Fruit fly (Drosophila melanogaster) whole organism, embryonic: Measurements from ENCODE around the gene CG15912.

Source experiments
- CG10321 ChIP-seq: fragments of 200-800 bp; sonication (Bioruptor generic); IDR thresholded peaks from 2 replicates; pipeline ENCODE4 v1.3.6; 2022; ENCODE audit warnings: missing biosample characterization, missing genetic modification characterization
- CG10979 ChIP-seq: fragments of 200-800 bp; sonication (Bioruptor generic); optimal IDR thresholded peaks from 2 replicates; lab custom pipeline; 2018; ENCODE audit warnings: missing biosample characterization, mild to moderate bottlenecking, missing genetic modification characterization, moderate library complexity
- CG13775 ChIP-seq: fragments of 200-800 bp; sonication (Bioruptor generic); optimal IDR thresholded peaks from 3 replicates; lab custom pipeline; 2017; ENCODE audit warnings: missing biosample characterization, mild to moderate bottlenecking, missing genetic modification characterization
- CG14710 ChIP-seq: fragments of 200-800 bp; sonication (Bioruptor generic); optimal IDR thresholded peaks from 3 replicates; lab custom pipeline; 2019; ENCODE audit warnings: missing biosample characterization, mild to moderate bottlenecking, missing genetic modification characterization, moderate library complexity
- CG1603 ChIP-seq: fragments of 200-800 bp; sonication (Bioruptor generic); optimal IDR thresholded peaks from 2 replicates; lab custom pipeline; 2019; ENCODE audit warnings: missing biosample characterization, mild to moderate bottlenecking, missing genetic modification characterization, moderate library complexity
- CG18262 ChIP-seq: fragments of 200-800 bp; optimal IDR thresholded peaks from 3 replicates; lab custom pipeline; 2019; ENCODE audit warnings: missing biosample characterization, mild to moderate bottlenecking, missing genetic modification characterization, moderate library complexity
- CG18619 ChIP-seq: fragments of 200-800 bp; sonication (Bioruptor generic); optimal IDR thresholded peaks from 3 replicates; lab custom pipeline; 2017; ENCODE audit warnings: missing biosample characterization, mild to moderate bottlenecking, missing genetic modification characterization
- CG32772 ChIP-seq: fragments of 200-800 bp; sonication (Bioruptor generic); IDR thresholded peaks from 2 replicates; pipeline ENCODE4 v1.3.6; 2022; ENCODE audit warnings: missing biosample characterization, missing genetic modification characterization
- Dll ChIP-seq: fragments of 200-800 bp; sonication (Bioruptor generic); IDR thresholded peaks from 4 replicates; pipeline ENCODE4 v1.3.6; 2022; ENCODE audit warnings: missing biosample characterization, missing genetic modification characterization; ENCODE audit not compliant: partially characterized antibody
- E2f1 ChIP-seq: fragments of 200-800 bp; sonication (Bioruptor generic); IDR thresholded peaks from 2 replicates; pipeline ENCODE4 v1.3.6; 2022; ENCODE audit warnings: missing biosample characterization, missing genetic modification characterization
- Ets65A ChIP-seq: fragments of 200-800 bp; sonication (Bioruptor generic); peaks from one replicate; lab custom pipeline; 2016; ENCODE audit warnings: missing biosample characterization, missing genetic modification characterization
- Hand ChIP-seq: fragments of 200-800 bp; sonication (Bioruptor generic); optimal IDR thresholded peaks from 2 replicates; lab custom pipeline; 2017; ENCODE audit warnings: mild to moderate bottlenecking, missing biosample characterization, missing genetic modification reagents, missing genetic modification characterization
- Hr51 ChIP-seq, 2 experiments: fragments of 200-800 bp; sonication (Bioruptor generic); optimal IDR thresholded peaks; 2 replicates in 1 of 2; 3 replicates in 1 of 2; lab custom pipeline; 2016 to 2018; ENCODE audit warnings: missing biosample characterization in 2 of 2, missing genetic modification characterization in 2 of 2, mild to moderate bottlenecking in 1 of 2, moderate library complexity in 1 of 2
- Kr ChIP-seq: fragments of 200-800 bp; sonication (Bioruptor generic); optimal IDR thresholded peaks from 2 replicates; lab custom pipeline; 2017; ENCODE audit warnings: missing biosample characterization, mild to moderate bottlenecking, missing genetic modification characterization
- Mrtf ChIP-seq: fragments of 200-800 bp; sonication (Bioruptor generic); IDR thresholded peaks from 3 replicates; pipeline ENCODE4 v1.3.6; 2022; ENCODE audit warnings: missing biosample characterization, missing genetic modification characterization
- Optix ChIP-seq: fragments of 200-800 bp; sonication (Bioruptor generic); IDR thresholded peaks from 3 replicates; pipeline ENCODE4 v1.3.6; 2022; ENCODE audit warnings: missing biosample characterization, missing genetic modification characterization
- PHDP ChIP-seq: fragments of 200-800 bp; sonication (Bioruptor generic); optimal IDR thresholded peaks from 3 replicates; lab custom pipeline; 2018; ENCODE audit warnings: missing biosample characterization, mild to moderate bottlenecking, missing genetic modification characterization, moderate library complexity
- Pdp1 ChIP-seq, 2 experiments: fragments of 200-800 bp; sonication (Bioruptor generic); optimal IDR thresholded peaks; 3 replicates each; lab custom pipeline; 2016; ENCODE audit warnings: missing biosample characterization in 2 of 2, missing genetic modification characterization in 2 of 2, mild to moderate bottlenecking in 1 of 2, moderate library complexity in 1 of 2
- Poxn ChIP-seq: fragments of 200-800 bp; sonication (Bioruptor generic); IDR thresholded peaks from 2 replicates; pipeline ENCODE4 v1.3.6; 2022; ENCODE audit warnings: missing biosample characterization, missing genetic modification characterization
- Taf1 ChIP-seq: fragments of 200-800 bp; sonication (Bioruptor generic); IDR thresholded peaks from 2 replicates; pipeline ENCODE4 v1.3.6; 2022; ENCODE audit warnings: missing biosample characterization, missing genetic modification characterization
- Xrp1 ChIP-seq: fragments of 200-800 bp; sonication (Bioruptor generic); IDR thresholded peaks from 2 replicates; pipeline ENCODE4 v1.3.6; 2022; ENCODE audit warnings: missing biosample characterization, missing genetic modification characterization
- ac ChIP-seq: fragments of 200-800 bp; sonication (Bioruptor generic); optimal IDR thresholded peaks from 3 replicates; lab custom pipeline; 2017; ENCODE audit warnings: missing biosample characterization, mild to moderate bottlenecking, missing genetic modification characterization
- ara ChIP-seq: fragments of 200-800 bp; sonication (Bioruptor generic); IDR thresholded peaks from 2 replicates; pipeline ENCODE4 v1.3.6; 2022; ENCODE audit warnings: missing biosample characterization, missing genetic modification characterization
- chn ChIP-seq: fragments of 200-800 bp; sonication (Bioruptor generic); optimal IDR thresholded peaks from 2 replicates; lab custom pipeline; 2016; ENCODE audit warnings: missing biosample characterization, missing genetic modification characterization
- disco-r ChIP-seq: fragments of 200-800 bp; sonication (Bioruptor generic); optimal IDR thresholded peaks from 2 replicates; lab custom pipeline; 2016; ENCODE audit warnings: missing biosample characterization, missing genetic modification characterization
- dm ChIP-seq: fragments of 200-800 bp; sonication (Bioruptor generic); optimal IDR thresholded peaks from 3 replicates; lab custom pipeline; 2016; ENCODE audit warnings: missing biosample characterization, missing genetic modification characterization
- dmrt11E ChIP-seq: fragments of 200-800 bp; sonication (Bioruptor generic); optimal IDR thresholded peaks from 3 replicates; lab custom pipeline; 2018; ENCODE audit warnings: missing biosample characterization, mild to moderate bottlenecking, missing genetic modification characterization, moderate library complexity
- dysf ChIP-seq: fragments of 200-800 bp; sonication (Bioruptor generic); IDR thresholded peaks from 3 replicates; pipeline ENCODE4 v1.3.6; 2022; ENCODE audit warnings: missing biosample characterization, missing genetic modification characterization
- gem ChIP-seq: fragments of 200-800 bp; sonication (Bioruptor generic); optimal IDR thresholded peaks from 2 replicates; lab custom pipeline; 2019; ENCODE audit warnings: missing biosample characterization, mild to moderate bottlenecking, missing genetic modification characterization, moderate library complexity
- grn ChIP-seq: fragments of 200-800 bp; sonication (Bioruptor generic); optimal IDR thresholded peaks from 3 replicates; lab custom pipeline; 2017; ENCODE audit warnings: missing biosample characterization, missing genetic modification characterization
- jigr1 ChIP-seq: fragments of 200-800 bp; sonication (Bioruptor generic); IDR thresholded peaks from 3 replicates; pipeline ENCODE4 v1.3.6; 2022; ENCODE audit warnings: missing biosample characterization, missing genetic modification characterization
- jing ChIP-seq: fragments of 200-800 bp; sonication (Bioruptor generic); optimal IDR thresholded peaks from 2 replicates; lab custom pipeline; 2018; ENCODE audit warnings: missing biosample characterization, mild to moderate bottlenecking, missing genetic modification characterization
- lola ChIP-seq, 3 experiments: fragments of >200 bp in 2 of 3; fragments of 200-800 bp in 1 of 3; sonication (Bioruptor generic) in 1 of 3; optimal IDR thresholded peaks; 2 replicates each; lab custom pipeline; 2017 to 2019; ENCODE audit warnings: missing biosample characterization in 3 of 3, missing genetic modification characterization in 3 of 3, mild to moderate bottlenecking in 1 of 3, moderate library complexity in 1 of 3
- luna ChIP-seq: fragments of 200-800 bp; sonication (Bioruptor generic); optimal IDR thresholded peaks from 2 replicates; lab custom pipeline; 2016; ENCODE audit warnings: missing biosample characterization, missing genetic modification characterization
- mld ChIP-seq: fragments of 200-800 bp; sonication (Bioruptor generic); IDR thresholded peaks from 3 replicates; pipeline ENCODE4 v1.3.6; 2022; ENCODE audit warnings: missing biosample characterization, missing genetic modification characterization; ENCODE audit not compliant: partially characterized antibody
- nom ChIP-seq: fragments of 200-800 bp; sonication (Bioruptor generic); optimal IDR thresholded peaks from 2 replicates; lab custom pipeline; 2017; ENCODE audit warnings: missing biosample characterization, missing genetic modification characterization, mild to moderate bottlenecking, moderate library complexity, missing genetic modification reagents
- prd ChIP-seq, 3 experiments: fragments of >200 bp in 2 of 3; fragments of 200-800 bp in 1 of 3; sonication (Bioruptor generic) in 1 of 3; optimal IDR thresholded peaks in 2 of 3; IDR thresholded peaks in 1 of 3; 2 replicates in 2 of 3; 3 replicates in 1 of 3; pipeline versions ENCODE4 v1.3.6 to Lab custom; 2017 to 2022; ENCODE audit warnings: missing biosample characterization in 1 of 3, missing genetic modification characterization in 1 of 3
- psq ChIP-seq: fragments of 200-800 bp; sonication (Bioruptor generic); optimal IDR thresholded peaks from 2 replicates; lab custom pipeline; 2017; ENCODE audit warnings: missing biosample characterization, missing genetic modification characterization
- row ChIP-seq: fragments of 200-800 bp; sonication (Bioruptor generic); IDR thresholded peaks from 3 replicates; pipeline ENCODE4 v1.3.6; 2022; ENCODE audit warnings: missing biosample characterization, missing genetic modification characterization
- salm ChIP-seq: fragments of 200-800 bp; sonication (Bioruptor generic); optimal IDR thresholded peaks from 2 replicates; lab custom pipeline; 2018; ENCODE audit warnings: missing biosample characterization, mild to moderate bottlenecking, missing genetic modification characterization
- sens ChIP-seq: fragments of 200-800 bp; sonication (Bioruptor generic); peaks from one replicate; lab custom pipeline; 2016; ENCODE audit warnings: missing biosample characterization, missing genetic modification characterization
- sens-2 ChIP-seq: fragments of 200-800 bp; sonication (Bioruptor generic); IDR thresholded peaks from 2 replicates; pipeline ENCODE4 v1.3.6; 2022; ENCODE audit warnings: missing biosample characterization, missing genetic modification characterization
- sqz ChIP-seq: fragments of 200-800 bp; sonication (Bioruptor generic); optimal IDR thresholded peaks from 3 replicates; lab custom pipeline; 2018; ENCODE audit warnings: missing biosample characterization, mild to moderate bottlenecking, missing genetic modification characterization
- unpg ChIP-seq: fragments of 200-800 bp; sonication (Bioruptor generic); optimal IDR thresholded peaks from 3 replicates; lab custom pipeline; 2018; ENCODE audit warnings: missing biosample characterization, mild to moderate bottlenecking, missing genetic modification characterization, moderate library complexity
- vfl ChIP-seq: fragments of 200-800 bp; sonication (Bioruptor generic); optimal IDR thresholded peaks from 2 replicates; lab custom pipeline; 2016; ENCODE audit warnings: missing biosample characterization, missing genetic modification characterization
- zfh1 ChIP-seq: fragments of 200-800 bp; sonication (Bioruptor generic); IDR thresholded peaks from 3 replicates; pipeline ENCODE4 v1.3.6; 2022; ENCODE audit warnings: missing biosample characterization, missing genetic modification characterization

Gene CG15912

DNA sequence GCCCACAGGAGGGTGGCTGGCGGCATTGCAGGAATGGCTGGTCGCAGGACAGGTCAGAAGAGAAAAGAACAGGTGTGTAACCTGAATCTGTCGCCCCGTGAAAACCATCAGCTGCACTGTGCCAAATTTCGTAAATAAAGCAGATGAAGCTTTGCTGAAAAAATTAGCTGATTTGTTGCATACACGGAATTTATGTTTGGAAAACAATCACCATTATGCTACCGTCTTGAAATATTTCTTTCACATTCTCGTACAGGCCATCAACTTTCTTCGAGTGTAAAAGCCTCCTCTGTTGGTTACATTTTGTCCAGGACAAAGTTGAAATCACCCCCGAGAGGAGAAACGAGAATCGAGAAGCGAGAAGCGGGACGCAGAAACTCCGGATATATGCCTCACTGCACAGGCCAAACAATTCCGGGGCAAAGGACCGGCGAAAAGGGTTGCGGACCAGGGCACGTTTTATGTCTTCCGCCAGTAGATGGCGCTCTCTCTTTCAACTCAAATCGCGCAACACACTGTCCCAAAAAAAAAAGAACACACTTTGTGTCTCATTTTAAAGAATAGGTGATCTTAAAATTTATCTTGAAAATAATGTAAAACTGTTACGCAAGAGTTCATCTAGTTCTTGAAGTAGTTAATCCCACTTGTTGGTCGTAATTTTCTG is 11.4 kb downstream of the CG15912 start (continued):
- TF ChIP-seq dysf (GFP tag; lab: Robert Waterston, UW) (no peak), Hand (no peak), row (GFP tag; lab: Robert Waterston, UW) (peak; percentile 14; the same call in 1 of the 3 replicates), dmrt11E (tag; lab: Kevin White, UChicago) (peak; percentile 20), jing (GFP tag; lab: Kevin White, UChicago) (no peak), Pdp1 (GFP tag; optimal IDR thresholded peaks at IDR 0.05; lab: Kevin White, UChicago) (no peak), mld (no peak), Mrtf (GFP tag; lab: Robert Waterston, UW) (no peak), vfl (no peak), E2f1 (GFP tag; lab: Robert Waterston, UW) (no peak), Ets65A (peak; percentile 82), dm (GFP tag; lab: Kevin White, UChicago) (no peak), jigr1 (GFP tag; lab: Robert Waterston, UW) (no peak), PHDP (tag; lab: Kevin White, UChicago) (no peak), disco-r (GFP tag; lab: Kevin White, UChicago) (no peak), CG18619 (GFP tag; lab: Kevin White, UChicago) (no peak), luna (GFP tag; lab: Kevin White, UChicago) (no peak), sens-2 (GFP tag; lab: Robert Waterston, UW) (no peak), psq (no peak), Hr51 (GFP tag; optimal IDR thresholded peaks at IDR 0.05; lab: Kevin White, UChicago) (no peak), Kr (peak; percentile 8), CG1603 (tag; lab: Kevin White, UChicago) (peak; percentile 31)

DNA sequence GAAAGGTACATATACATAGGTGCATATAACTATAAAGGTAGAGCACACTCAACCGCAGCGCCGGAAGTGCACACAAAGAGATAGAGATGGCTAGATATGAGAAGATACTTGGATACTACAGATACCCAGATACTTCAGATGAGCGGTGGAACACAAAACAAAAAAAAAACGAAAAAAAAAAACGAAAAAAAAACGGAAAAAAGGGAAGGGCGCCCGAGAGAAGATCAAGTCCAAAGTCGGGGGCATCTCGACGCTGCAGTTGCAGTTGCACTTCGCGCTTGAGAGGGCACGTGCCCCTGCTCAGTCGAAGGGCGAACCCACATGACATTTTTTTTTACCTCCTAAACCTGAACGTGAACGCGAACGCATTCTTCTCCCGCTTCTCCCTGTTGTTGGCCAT is 15.1 kb downstream of the CG15912 start:
- TF ChIP-seq nom (GFP tag; lab: Kevin White, UChicago) (peak; percentile 52), grn (GFP tag; lab: Kevin White, UChicago) (peak; percentile 44), sqz (GFP tag; lab: Kevin White, UChicago) (peak; percentile 60), CG32772 (peak; percentile 57; the same call in 1 of the 2 replicates), salm (no peak), Taf1 (GFP tag; lab: Robert Waterston, UW) (no peak)
- TF ChIP-seq, all 482 proteins: peak for 4

DNA sequence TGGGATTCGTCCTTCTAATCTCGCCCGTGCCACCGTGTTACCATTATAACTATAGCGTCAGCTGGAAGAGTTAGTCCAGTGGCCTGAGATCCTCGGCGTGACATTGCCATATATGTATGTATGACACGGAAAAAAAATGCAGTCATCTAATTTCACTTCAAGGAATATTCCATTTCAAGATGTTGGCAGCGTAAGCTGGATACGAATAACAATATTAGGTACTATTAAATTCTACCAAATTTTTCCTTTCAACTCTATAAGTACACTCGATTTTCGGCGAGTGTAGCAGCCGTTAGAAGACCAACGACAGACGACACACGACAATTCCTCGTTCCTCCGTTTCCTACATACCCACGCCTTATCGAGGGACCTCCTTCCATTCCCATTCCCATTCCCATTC is 16.1 kb downstream of the CG15912 start:
- TF ChIP-seq CG10979 (tag; lab: Kevin White, UChicago) (peak; percentile 42), chn (no peak), Hr51 (GFP tag; optimal IDR thresholded peaks at IDR 0.05; lab: Kevin White, UChicago) (no peak), Dll (no peak), luna (GFP tag; lab: Kevin White, UChicago) (no peak), Xrp1 (GFP tag; lab: Robert Waterston, UW) (peak; percentile 49; the same call in 1 of the 2 replicates), CG14710 (tag; lab: Kevin White, UChicago) (peak; percentile 18), row (GFP tag; lab: Robert Waterston, UW) (0 out of 3 replicates have a peak, but pooled peaks have one; percentile 22), ac (GFP tag; lab: Kevin White, UChicago) (peak; percentile 11), CG13775 (GFP tag; lab: Kevin White, UChicago) (no peak), zfh1 (GFP tag; lab: Robert Waterston, UW) (peak; percentile 36; the same call in 1 of the 3 replicates), ara (GFP tag; lab: Robert Waterston, UW) (no peak), CG18262 (tag; lab: Kevin White, UChicago) (peak; percentile 33), unpg (GFP tag; lab: Kevin White, UChicago) (peak; percentile 1), lola (GFP tag; optimal IDR thresholded peaks at IDR 0.05; lab: Kevin White, UChicago) (peak in 1 of 3 experiments; percentile 33), Poxn (GFP tag; lab: Robert Waterston, UW) (no peak), CG1603 (tag; lab: Kevin White, UChicago) (peak; percentile 58), Optix (GFP tag; lab: Robert Waterston, UW) (no peak), gem (peak; percentile 26), prd (optimal IDR thresholded peaks at IDR 0.05; lab: Kevin White, UChicago) (no peak), prd (GFP tag; IDR thresholded peaks at IDR 0.05; lab: Robert Waterston, UW) (peak; percentile 45; the same call in 2 of the 3 replicates), sens (peak; percentile 90), dmrt11E (tag; lab: Kevin White, UChicago) (peak; percentile 58), CG10321 (GFP tag; lab: Robert Waterston, UW) (no peak)
